Worm (Caenorhabditis elegans): ENCODE measurements around the gene F53E10.6.
"Not testable (repeated sequence)": the region's sequence is repeated elsewhere in the genome, so short reads cannot be mapped to it uniquely, and the experiment has no call there.

- TF ChIP-seq sea-2 (GFP tag; IDR thresholded peaks at IDR 0.05); nfya-1 (tag; optimal IDR thresholded peaks at IDR 0.05; ENCODE audit: borderline replicate concordance, insufficient read depth); F23B12.7 (tag; optimal IDR thresholded peaks at IDR 0.05; ENCODE audit: insufficient read depth); nhr-90 (tag; optimal IDR thresholded peaks at IDR 0.05); ceh-100 (GFP tag; IDR thresholded peaks at IDR 0.05); ama-1 (optimal IDR thresholded peaks at IDR 0.05); ama-1 (GFP tag; optimal IDR thresholded peaks at IDR 0.05); snpc-4 (GFP tag; optimal IDR thresholded peaks at IDR 0.05); snpc-4 (tag; optimal IDR thresholded peaks at IDR 0.05); unc-130 (GFP tag; optimal IDR thresholded peaks at IDR 0.05); ceh-27 (GFP tag; optimal IDR thresholded peaks at IDR 0.05); unc-62 (GFP tag; optimal IDR thresholded peaks at IDR 0.05); K11D2.4 (GFP tag; IDR thresholded peaks at IDR 0.05); pha-4 (tag; optimal IDR thresholded peaks at IDR 0.05); hrde-1 (tag; optimal IDR thresholded peaks at IDR 0.05; ENCODE audit: borderline replicate concordance); nfya-2 (GFP tag; IDR thresholded peaks at IDR 0.05): not testable (repeated sequence)
Measured at ce11 chrV:2561390-2561789, 41.5 kb downstream of the F53E10.6 start, which contains the start of gene gst-10.

All from whole organism, young adult.